Worm (Caenorhabditis elegans) whole organism, young adult: Measurements from ENCODE around the gene M151.3.

Experiments used
- ets-4 ChIP-seq: fragments of 200-800 bp; sonication (Bioruptor generic); optimal IDR thresholded peaks from 2 replicates; lab custom pipeline; 2018; ENCODE audit warnings: mild to moderate bottlenecking, missing genetic modification characterization, missing compliant biosample characterization
- sdz-38 ChIP-seq: sonication (generic microtip); optimal IDR thresholded peaks from 2 replicates; lab custom pipeline; 2016; ENCODE audit warnings: missing genotype, missing genetic modification characterization, missing compliant biosample characterization
- sptf-2 ChIP-seq: fragments of 200-800 bp; sonication (Bioruptor generic); optimal IDR thresholded peaks from 2 replicates; lab custom pipeline; 2018; ENCODE audit warnings: mild to moderate bottlenecking, missing genetic modification characterization, missing compliant biosample characterization
- unc-62 ChIP-seq: fragments of 150-350 bp; optimal IDR thresholded peaks from 2 replicates; lab custom pipeline; 2014; ENCODE audit warnings: missing biosample characterization, missing genetic modification reagents, missing genetic modification characterization

DNA sequence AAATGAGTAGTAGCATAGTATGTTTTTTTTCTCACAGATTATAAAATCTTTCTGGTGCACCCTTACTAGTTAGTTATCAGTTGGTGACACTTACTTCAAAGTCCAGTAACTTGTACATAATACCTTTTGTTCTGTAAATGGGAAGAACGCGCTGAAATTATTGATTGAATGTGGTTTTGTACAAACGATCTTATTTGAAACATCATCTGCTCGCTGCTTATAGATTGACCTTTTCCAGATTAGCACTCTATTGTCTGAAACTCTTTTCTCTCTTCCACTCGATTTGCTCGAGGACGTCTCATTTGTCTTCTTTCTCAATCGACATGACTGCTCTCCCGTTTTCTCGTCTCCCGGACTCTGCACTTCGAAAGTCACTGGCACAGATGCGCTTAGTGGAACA lies 20.1 kb downstream of the M151.3 start, which contains the start of gene fbxb-33:
- no peak for TF ChIP-seq unc-62 (GFP tag; lab: Kevin White, UChicago)
- no peak for TF ChIP-seq ets-4 (GFP tag; lab: Kevin White, UChicago)
- TF ChIP-seq sptf-2 (GFP tag; lab: Kevin White, UChicago) = no peak
- TF ChIP-seq sdz-38 (tag; lab: Kevin White, UChicago) = no peak
